Worm (Caenorhabditis elegans): Measurements from ENCODE around the gene nrde-1.

nrde-1 gene

ce11 chrIII:3730475-3730874 is 17.2 kb downstream of the nrde-1 start, which contains the start of gene F34D10.8:
Gene F34D10.8 (plus strand): TSS chrIII:3730775.
- no peak for TF ChIP-seq nhr-102 (tag; optimal IDR thresholded peaks at IDR 0.05)
- no peak for TF ChIP-seq ceh-32 (tag; optimal IDR thresholded peaks at IDR 0.05; ENCODE audit: poor library complexity)
- no peak for TF ChIP-seq vab-7 (GFP tag; IDR thresholded peaks at IDR 0.05)
- TF ChIP-seq attf-4 (tag; optimal IDR thresholded peaks at IDR 0.05), result no peak
- TF ChIP-seq hlh-30 (tag; optimal IDR thresholded peaks at IDR 0.05; ENCODE audit: insufficient read depth), result no peak
- TF ChIP-seq Y5F2A.4 (GFP tag; optimal IDR thresholded peaks at IDR 0.05), result no peak
- TF ChIP-seq unc-62 (GFP tag; optimal IDR thresholded peaks at IDR 0.05 in 1 of 2), result no peak
- TF ChIP-seq unc-62 (tag; optimal IDR thresholded peaks at IDR 0.05), result no peak
- no peak for TF ChIP-seq rbr-2 (tag; optimal IDR thresholded peaks at IDR 0.05)
- no peak for TF ChIP-seq ama-1 (optimal IDR thresholded peaks at IDR 0.05)
- TF ChIP-seq F49E8.2 (tag; optimal IDR thresholded peaks at IDR 0.05; ENCODE audit: borderline replicate concordance), result no peak
- no peak for TF ChIP-seq nhr-11 (tag; optimal IDR thresholded peaks at IDR 0.05)
- TF ChIP-seq lin-29 (GFP tag; IDR thresholded peaks at IDR 0.05), result no peak
- TF ChIP-seq spr-1 (tag; optimal IDR thresholded peaks at IDR 0.05), result no peak

ce11 chrIII:3734007-3734406 is 20.7 kb downstream of the nrde-1 start, which contains the start of gene F34D10.3:
Gene F34D10.3 (plus strand): TSS chrIII:3734255.
- TF ChIP-seq nhr-76 (tag; optimal IDR thresholded peaks at IDR 0.05) (no peak), mes-2 (tag; optimal IDR thresholded peaks at IDR 0.05; ENCODE audit: poor library complexity, severe bottlenecking) (peak; percentile 48), lsy-2 (tag; optimal IDR thresholded peaks at IDR 0.05) (peak in 1 of 2 experiments; percentile 32)

- peak; percentile 71 for TF ChIP-seq lin-38 (GFP tag; IDR thresholded peaks at IDR 0.05)
- TF ChIP-seq mes-2 (tag; optimal IDR thresholded peaks at IDR 0.05; ENCODE audit: poor library complexity, severe bottlenecking), result peak; percentile 15
- TF ChIP-seq dpl-1 (GFP tag; optimal IDR thresholded peaks at IDR 0.05), result peak; percentile 58
- peak in 1 of 2 experiments; percentile 33 for TF ChIP-seq lsy-2 (tag; optimal IDR thresholded peaks at IDR 0.05)
- no peak for TF ChIP-seq daf-16 (GFP tag; optimal IDR thresholded peaks at IDR 0.05)
- TF ChIP-seq daf-16 (tag; optimal IDR thresholded peaks at IDR 0.05), result no peak
- no peak for TF ChIP-seq Y48G9A.11 (GFP tag; IDR thresholded peaks at IDR 0.05)
Measured at ce11 chrIII:3734990-3735389, 21.7 kb downstream of the nrde-1 start, which contains the start of gene evl-18. Gene evl-18 (minus strand): TSS chrIII:3735039.

ce11 chrIII:3735509-3736255 is 22.4 kb downstream of the nrde-1 start:
- TF ChIP-seq ceh-44 (GFP tag; IDR thresholded peaks at IDR 0.05) (no peak), F37D6.2 (tag; optimal IDR thresholded peaks at IDR 0.05) (peak; percentile 1), skn-1 (tag; optimal IDR thresholded peaks at IDR 0.05) (no peak), F44E2.7 (GFP tag; IDR thresholded peaks at IDR 0.05) (no peak), hlh-30 (tag; optimal IDR thresholded peaks at IDR 0.05; ENCODE audit: insufficient read depth) (peak; percentile 69), lir-3 (tag; optimal IDR thresholded peaks at IDR 0.05) (no peak), ama-1 (optimal IDR thresholded peaks at IDR 0.05) (peak; percentile 76), ces-1 (GFP tag; optimal IDR thresholded peaks at IDR 0.05) (no peak), nhr-237 (tag; optimal IDR thresholded peaks at IDR 0.05) (no peak), hmg-1.1 (GFP tag; IDR thresholded peaks at IDR 0.05) (no peak), F49E8.2 (tag; optimal IDR thresholded peaks at IDR 0.05; ENCODE audit: borderline replicate concordance) (no peak), hlh-11 (tag; optimal IDR thresholded peaks at IDR 0.05) (peak; percentile 42), aha-1 (tag) (peak; percentile 71), nhr-102 (tag; optimal IDR thresholded peaks at IDR 0.05) (no peak), mdl-1 (tag; optimal IDR thresholded peaks at IDR 0.05) (no peak), lim-7 (GFP tag; IDR thresholded peaks at IDR 0.05) (no peak), D1046.2 (GFP tag; IDR thresholded peaks at IDR 0.05) (no peak), ceh-28 (tag; optimal IDR thresholded peaks at IDR 0.05) (no peak), dpl-1 (GFP tag; optimal IDR thresholded peaks at IDR 0.05) (no peak), vab-7 (GFP tag; IDR thresholded peaks at IDR 0.05) (no peak), nhr-76 (tag; optimal IDR thresholded peaks at IDR 0.05) (no peak), ZK546.5 (tag; optimal IDR thresholded peaks at IDR 0.05) (no peak), nhr-10 (tag; optimal IDR thresholded peaks at IDR 0.05) (no peak), duxl-1 (tag; optimal IDR thresholded peaks at IDR 0.05; ENCODE audit: poor library complexity) (no peak), T20F7.1 (GFP tag; optimal IDR thresholded peaks at IDR 0.05) (no peak), ceh-20 (GFP tag; IDR thresholded peaks at IDR 0.05) (no peak), set-16 (GFP tag; IDR thresholded peaks at IDR 0.05) (no peak), zfp-2 (tag; optimal IDR thresholded peaks at IDR 0.05) (no peak), rbr-2 (tag; optimal IDR thresholded peaks at IDR 0.05) (no peak), hif-1 (tag; optimal IDR thresholded peaks at IDR 0.05) (no peak)

Measured in whole organism, L4 larva.